Fruit fly (Drosophila melanogaster): ENCODE measurements around the gene Non3.

DNA sequence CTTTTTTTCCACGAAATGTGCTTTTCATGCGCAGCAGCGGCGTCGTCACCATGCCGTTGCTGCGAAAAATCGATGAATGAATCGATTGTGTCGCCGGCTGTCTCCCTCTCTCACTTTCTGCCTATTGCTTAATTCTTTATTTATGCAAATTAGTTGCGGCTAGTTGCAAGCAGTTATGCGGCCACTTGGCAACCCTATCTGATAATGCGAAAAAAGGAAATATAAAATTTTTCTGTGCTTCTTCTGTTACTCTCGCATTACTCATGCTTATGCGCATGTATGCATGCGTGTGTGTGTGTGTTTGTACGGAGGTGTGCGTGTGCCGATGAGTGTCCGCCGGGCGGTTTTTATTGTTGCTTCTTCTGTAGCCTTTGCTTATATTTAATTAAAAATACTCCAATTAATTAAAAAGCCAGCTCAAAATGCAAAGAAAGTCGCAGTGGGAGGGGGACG lies 20.2 kb downstream of the Non3 start:
- TF ChIP-seq tai (GFP tag; optimal IDR thresholded peaks at IDR 0.05) (no peak), Vsx2 (GFP tag; optimal IDR thresholded peaks at IDR 0.05; ENCODE audit: partially characterized antibody) (no peak), jim (GFP tag; optimal IDR thresholded peaks at IDR 0.05) (no peak), fru (GFP tag; optimal IDR thresholded peaks at IDR 0.05) (peak; percentile 7), Abd-B (GFP tag; optimal IDR thresholded peaks at IDR 0.05) (no peak), Rel (GFP tag; optimal IDR thresholded peaks at IDR 0.05) (peak; percentile 30), Rel (tag; optimal IDR thresholded peaks at IDR 0.05) (no peak), psq (GFP tag; optimal IDR thresholded peaks at IDR 0.05) (no peak), CrebA (GFP tag; optimal IDR thresholded peaks at IDR 0.05; ENCODE audit: borderline replicate concordance) (no peak), pan (optimal IDR thresholded peaks at IDR 0.05) (no peak), OdsH (GFP tag; optimal IDR thresholded peaks at IDR 0.05) (no peak), dl (GFP tag; optimal IDR thresholded peaks at IDR 0.05; ENCODE audit: insufficient read depth in 1 of 2, partially characterized antibody in 2 of 2) (no peak)

All from whole organism, wandering third instar larva.